Worm (Caenorhabditis elegans) whole organism, early embryonic: Measurements from ENCODE around the gene sdc-1.

Experiments used
- aly-1 ChIP-seq: sonication (generic microtip); optimal IDR thresholded peaks from 2 replicates; lab custom pipeline; 2016; ENCODE audit warnings: missing genetic modification characterization, missing compliant biosample characterization
- ama-1 ChIP-seq: fragments of 150-350 bp; optimal IDR thresholded peaks from 2 replicates; lab custom pipeline; 2014
- ceh-13 ChIP-seq: fragments of 200-800 bp; sonication (Bioruptor generic); optimal IDR thresholded peaks from 2 replicates; lab custom pipeline; 2018; ENCODE audit warnings: mild to moderate bottlenecking, missing genetic modification characterization, missing compliant biosample characterization
- ceh-36 ChIP-seq: sonication (generic microtip); optimal IDR thresholded peaks from 2 replicates; lab custom pipeline; 2016; ENCODE audit warnings: missing genetic modification characterization, inconsistent platforms, missing compliant biosample characterization
- ets-7 ChIP-seq: sonication (generic microtip); optimal IDR thresholded peaks from 2 replicates; lab custom pipeline; 2016; ENCODE audit warnings: missing genotype, missing genetic modification characterization, missing compliant biosample characterization
- flt-1 ChIP-seq: fragments of 200-800 bp; sonication (Bioruptor generic); IDR thresholded peaks from 2 replicates; pipeline ENCODE4 v1.3.6; 2022; ENCODE audit warnings: missing genetic modification characterization, missing compliant biosample characterization
- pes-1 ChIP-seq: fragments of 200-800 bp; sonication (Bioruptor generic); IDR thresholded peaks from 2 replicates; pipeline ENCODE4 v1.3.6; 2022; ENCODE audit warnings: missing genetic modification reagents, missing genetic modification characterization, missing compliant biosample characterization
- scrt-1 ChIP-seq: fragments of 200-800 bp; sonication (Bioruptor generic); IDR thresholded peaks from 2 replicates; pipeline ENCODE4 v1.3.6; 2022; ENCODE audit warnings: missing genetic modification characterization, missing compliant biosample characterization
- sea-1 ChIP-seq: fragments of 200-800 bp; sonication (Bioruptor generic); conservative IDR thresholded peaks from 2 replicates; pipeline ENCODE4 v1.3.6; 2022; ENCODE audit warnings: missing genetic modification characterization, missing compliant biosample characterization

DNA sequence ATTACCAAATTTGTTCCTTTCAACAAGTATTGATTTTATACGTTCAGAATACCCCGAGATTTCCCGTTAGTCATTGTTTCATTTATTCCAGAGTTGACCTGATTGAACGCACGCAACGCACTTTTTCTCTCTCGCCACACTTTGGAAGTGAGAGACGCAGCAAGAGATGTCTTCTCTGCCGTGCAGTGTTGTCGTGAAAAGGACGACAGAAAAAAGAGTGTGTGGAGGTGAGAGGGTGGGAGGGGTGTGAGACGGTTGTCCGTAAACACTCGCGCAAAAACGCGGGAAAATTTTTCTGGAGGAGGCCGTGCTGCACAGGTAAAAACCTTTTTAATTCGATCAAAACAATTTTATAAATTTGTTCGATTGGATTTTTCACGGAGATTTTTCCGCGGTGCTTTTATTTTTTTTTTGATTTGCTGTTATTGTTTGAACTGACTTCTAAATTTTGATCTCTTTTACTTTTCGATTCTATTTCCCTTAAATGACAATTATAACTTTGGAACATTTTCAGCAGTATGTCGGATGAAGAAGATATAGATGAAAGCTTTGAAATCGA lies at the start of gene sdc-1:
- TF ChIP-seq ama-1 (lab: Kevin White, UChicago) (no peak), scrt-1 (GFP tag; lab: Robert Waterston, UW) (no peak), ceh-13 (GFP tag; lab: Kevin White, UChicago) (no peak), sea-1 (no peak), flt-1 (GFP tag; lab: Robert Waterston, UW) (no peak), ceh-36 (no peak), ets-7 (tag; lab: Kevin White, UChicago) (no peak), aly-1 (no peak), pes-1 (no peak)
